Worm (Caenorhabditis elegans) whole organism, mixed stage, embryonic: Measurements from ENCODE around the gene C25E10.16.

Experiments used
- bed-3 ChIP-seq: fragments of 200-800 bp; sonication (Bioruptor generic); optimal IDR thresholded peaks from 3 replicates; lab custom pipeline; 2018; ENCODE audit warnings: mild to moderate bottlenecking, missing genetic modification characterization, moderate library complexity, missing compliant biosample characterization
- blmp-1 ChIP-seq: fragments of 150-350 bp; optimal IDR thresholded peaks from 2 replicates; lab custom pipeline; 2014; ENCODE audit warnings: missing biosample characterization, missing genetic modification characterization
- elt-1 ChIP-seq: sonication (generic microtip); optimal IDR thresholded peaks from 2 replicates; lab custom pipeline; 2017; ENCODE audit warnings: missing genetic modification characterization, mild to moderate bottlenecking, missing compliant biosample characterization, antibody characterized with exemption, moderate library complexity, borderline replicate concordance; ENCODE audit not compliant: insufficient read depth
- hlh-1 ChIP-seq: fragments of 150-350 bp; optimal IDR thresholded peaks from 2 replicates; lab custom pipeline; 2014; ENCODE audit warnings: missing biosample characterization, missing genetic modification reagents, missing genetic modification characterization
- nhr-28 ChIP-seq: fragments of 150-350 bp; optimal IDR thresholded peaks from 2 replicates; lab custom pipeline; 2014; ENCODE audit warnings: missing biosample characterization, missing genetic modification characterization
- nhr-76 ChIP-seq: sonication (generic microtip); optimal IDR thresholded peaks from 2 replicates; lab custom pipeline; 2017; ENCODE audit warnings: missing biosample characterization, missing genetic modification characterization

ce11 chrV:9097213-9097612 is 37.8 kb upstream of the C25E10.16 start:
- TF ChIP-seq elt-1 (tag; lab: Kevin White, UChicago) (no peak), nhr-76 (tag; lab: Kevin White, UChicago) (no peak), blmp-1 (tag; lab: Kevin White, UChicago) (no peak), bed-3 (no peak), nhr-28 (no peak), hlh-1 (no peak)
